Worm (Caenorhabditis elegans): Measurements from ENCODE around the gene F43H9.3.
A peak's percentile ranks its signal among the peaks of the same experiment; 100 is the strongest.

The F43H9.3 gene

DNA sequence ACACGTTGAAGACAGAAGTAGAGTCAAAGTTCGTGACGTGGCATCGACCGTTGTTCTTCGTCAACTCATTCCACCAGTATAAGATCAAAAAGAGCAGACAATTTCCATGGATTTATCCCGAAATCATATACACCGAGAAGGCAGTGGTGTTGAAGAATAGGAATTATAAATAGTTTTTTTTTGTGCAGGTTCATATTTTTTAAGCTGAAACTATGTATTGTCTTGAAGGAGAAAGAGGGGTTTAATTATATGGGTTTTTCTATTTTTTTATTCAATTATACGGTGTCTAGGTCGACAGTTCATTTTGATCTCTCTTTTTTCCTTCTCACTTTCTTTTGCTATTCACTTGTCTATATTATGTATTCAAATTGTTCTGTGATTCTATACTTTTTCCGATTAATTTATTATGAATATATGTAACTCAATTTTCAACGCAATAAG is 14.4 kb upstream of the F43H9.3 start:
- TF ChIP-seq elt-1 (tag; optimal IDR thresholded peaks at IDR 0.05): no peak
- TF ChIP-seq peb-1 (tag; optimal IDR thresholded peaks at IDR 0.05): no peak
- no peak for TF ChIP-seq ztf-1 (GFP tag; conservative IDR thresholded peaks at IDR 0.05)
- no peak for TF ChIP-seq gmeb-1 (tag; optimal IDR thresholded peaks at IDR 0.05)
- TF ChIP-seq Y55F3AM.14 (GFP tag; optimal IDR thresholded peaks at IDR 0.05): no peak
- no peak for TF ChIP-seq F13H6.1 (tag; optimal IDR thresholded peaks at IDR 0.05)
- TF ChIP-seq ztf-4 (tag; optimal IDR thresholded peaks at IDR 0.05): peak; percentile 73
- TF ChIP-seq ama-1 (optimal IDR thresholded peaks at IDR 0.05): no peak
- no peak for TF ChIP-seq crh-2 (tag; optimal IDR thresholded peaks at IDR 0.05)
- no peak for TF ChIP-seq dmd-4 (tag; optimal IDR thresholded peaks at IDR 0.05)
- no peak for TF ChIP-seq C34F6.9 (tag; optimal IDR thresholded peaks at IDR 0.05)
- TF ChIP-seq blmp-1 (tag; optimal IDR thresholded peaks at IDR 0.05; ENCODE audit: insufficient read depth): peak; percentile 34
- TF ChIP-seq nhr-12 (tag; optimal IDR thresholded peaks at IDR 0.05): no peak
- no peak for TF ChIP-seq lin-11 (tag; optimal IDR thresholded peaks at IDR 0.05)
- TF ChIP-seq lin-39 (tag; optimal IDR thresholded peaks at IDR 0.05): no peak
- TF ChIP-seq sem-4 (tag; optimal IDR thresholded peaks at IDR 0.05): peak; percentile 80
- no peak for TF ChIP-seq elt-3 (tag; optimal IDR thresholded peaks at IDR 0.05)
- no peak for TF ChIP-seq skn-1 (tag; optimal IDR thresholded peaks at IDR 0.05)
- TF ChIP-seq nhr-21 (tag; optimal IDR thresholded peaks at IDR 0.05): peak; percentile 93
- no peak for TF ChIP-seq mbf-1 (tag; optimal IDR thresholded peaks at IDR 0.05)
- no peak for TF ChIP-seq aly-2 (tag; optimal IDR thresholded peaks at IDR 0.05)
- TF ChIP-seq sma-3 (GFP tag; optimal IDR thresholded peaks at IDR 0.05): peak; percentile 90
- TF ChIP-seq nhr-23 (tag; optimal IDR thresholded peaks at IDR 0.05): no peak
- TF ChIP-seq egl-27 (tag; optimal IDR thresholded peaks at IDR 0.05): no peak
- no peak for TF ChIP-seq alr-1 (tag; optimal IDR thresholded peaks at IDR 0.05)
- no peak for TF ChIP-seq fos-1 (tag; optimal IDR thresholded peaks at IDR 0.05)
- peak; percentile 70 for TF ChIP-seq lin-13 (GFP tag; optimal IDR thresholded peaks at IDR 0.05)
- TF ChIP-seq sma-9 (GFP tag; optimal IDR thresholded peaks at IDR 0.05): no peak
- no peak for TF ChIP-seq sma-9 (tag; optimal IDR thresholded peaks at IDR 0.05)
- TF ChIP-seq nhr-129 (tag; optimal IDR thresholded peaks at IDR 0.05): no peak
- TF ChIP-seq ceh-82 (tag; optimal IDR thresholded peaks at IDR 0.05): no peak
- no peak for TF ChIP-seq unc-39 (tag; optimal IDR thresholded peaks at IDR 0.05)
- peak; percentile 71 for TF ChIP-seq nhr-11 (tag; optimal IDR thresholded peaks at IDR 0.05)
- no peak for TF ChIP-seq unc-55 (GFP tag; optimal IDR thresholded peaks at IDR 0.05)
- TF ChIP-seq zag-1 (tag; optimal IDR thresholded peaks at IDR 0.05): no peak
- peak; percentile 38 for TF ChIP-seq nhr-77 (tag; optimal IDR thresholded peaks at IDR 0.05)
- no peak for TF ChIP-seq ztf-11 (tag; optimal IDR thresholded peaks at IDR 0.05)
- TF ChIP-seq snpc-4 (tag; optimal IDR thresholded peaks at IDR 0.05): no peak
- peak; percentile 54 for TF ChIP-seq nhr-10 (tag; optimal IDR thresholded peaks at IDR 0.05)
- TF ChIP-seq nhr-6 (tag; optimal IDR thresholded peaks at IDR 0.05): peak; percentile 21
- no peak for TF ChIP-seq mdl-1 (tag; optimal IDR thresholded peaks at IDR 0.05)
- TF ChIP-seq ZK546.5 (tag; optimal IDR thresholded peaks at IDR 0.05): no peak
- peak; percentile 50 for TF ChIP-seq ceh-16 (tag; optimal IDR thresholded peaks at IDR 0.05)
- no peak for TF ChIP-seq R02D3.7 (tag; optimal IDR thresholded peaks at IDR 0.05)
- TF ChIP-seq mab-5 (tag; optimal IDR thresholded peaks at IDR 0.05): no peak
- no peak for TF ChIP-seq unc-62 (GFP tag; optimal IDR thresholded peaks at IDR 0.05)
- no peak for TF ChIP-seq nhr-237 (tag; optimal IDR thresholded peaks at IDR 0.05)
- TF ChIP-seq lsy-2 (tag; optimal IDR thresholded peaks at IDR 0.05): peak in 1 of 2 experiments; percentile 45
- peak; percentile 65 for TF ChIP-seq nhr-25 (tag; optimal IDR thresholded peaks at IDR 0.05)
